Worm (Caenorhabditis elegans) whole organism, L1 larva: Measurements from ENCODE around the gene pqn-96.
A peak's percentile ranks its signal among the peaks of the same experiment; 100 is the strongest.

Experiments used
- ama-1 ChIP-seq: fragments of 150-350 bp; optimal IDR thresholded peaks from 2 replicates; lab custom pipeline; 2014
- ceh-88 ChIP-seq: fragments of 200-800 bp; sonication (Bioruptor generic); IDR thresholded peaks from 2 replicates; pipeline ENCODE4 v1.3.6; 2022; ENCODE audit warnings: missing genetic modification characterization, missing compliant biosample characterization
- lin-13 ChIP-seq: fragments of 150-350 bp; optimal IDR thresholded peaks from 2 replicates; lab custom pipeline; 2014; ENCODE audit warnings: missing biosample characterization, missing genetic modification reagents, missing genetic modification characterization
- mdl-1 ChIP-seq, 2 experiments: fragments of 150-350 bp; optimal IDR thresholded peaks; 2 replicates each; lab custom pipeline; 2014 to 2017; ENCODE audit warnings: missing biosample characterization in 2 of 2, missing genetic modification characterization in 2 of 2, inconsistent platforms in 1 of 2
- nhr-11 ChIP-seq: fragments of 150-350 bp; optimal IDR thresholded peaks from 2 replicates; lab custom pipeline; 2014; ENCODE audit warnings: missing biosample characterization, missing genetic modification characterization
- nhr-28 ChIP-seq: fragments of 150-350 bp; optimal IDR thresholded peaks from 2 replicates; lab custom pipeline; 2014; ENCODE audit warnings: missing biosample characterization, missing genetic modification characterization
- nhr-90 ChIP-seq: sonication (generic microtip); optimal IDR thresholded peaks from 2 replicates; lab custom pipeline; 2016; ENCODE audit warnings: mild to moderate bottlenecking, missing genetic modification characterization, missing compliant biosample characterization; ENCODE audit not compliant: poor library complexity
- sptf-1 ChIP-seq: fragments of 150-350 bp; optimal IDR thresholded peaks from 2 replicates; lab custom pipeline; 2014; ENCODE audit warnings: missing biosample characterization, missing genetic modification characterization
- tbx-2 ChIP-seq: sonication (generic microtip); optimal IDR thresholded peaks from 2 replicates; lab custom pipeline; 2016; ENCODE audit warnings: missing genetic modification characterization, missing compliant biosample characterization
- unc-130 ChIP-seq: fragments of 150-350 bp; optimal IDR thresholded peaks from 2 replicates; lab custom pipeline; 2017; ENCODE audit warnings: missing biosample characterization, missing genetic modification characterization, inconsistent platforms
- unc-62 ChIP-seq: fragments of 150-350 bp; optimal IDR thresholded peaks from 2 replicates; lab custom pipeline; 2014; ENCODE audit warnings: missing biosample characterization, missing genetic modification reagents, missing genetic modification characterization
- unc-86 ChIP-seq: sonication (generic microtip); optimal IDR thresholded peaks from 2 replicates; lab custom pipeline; 2016; ENCODE audit warnings: missing genetic modification characterization, missing compliant biosample characterization
- unc-98 ChIP-seq: fragments of 200-800 bp; sonication (Bioruptor generic); IDR thresholded peaks from 2 replicates; pipeline ENCODE4 v1.3.6; 2022; ENCODE audit warnings: missing genetic modification characterization, missing compliant biosample characterization
- ztf-4 ChIP-seq: fragments of 150-350 bp; optimal IDR thresholded peaks from 2 replicates; lab custom pipeline; 2014; ENCODE audit warnings: missing biosample characterization, missing genetic modification characterization

DNA sequence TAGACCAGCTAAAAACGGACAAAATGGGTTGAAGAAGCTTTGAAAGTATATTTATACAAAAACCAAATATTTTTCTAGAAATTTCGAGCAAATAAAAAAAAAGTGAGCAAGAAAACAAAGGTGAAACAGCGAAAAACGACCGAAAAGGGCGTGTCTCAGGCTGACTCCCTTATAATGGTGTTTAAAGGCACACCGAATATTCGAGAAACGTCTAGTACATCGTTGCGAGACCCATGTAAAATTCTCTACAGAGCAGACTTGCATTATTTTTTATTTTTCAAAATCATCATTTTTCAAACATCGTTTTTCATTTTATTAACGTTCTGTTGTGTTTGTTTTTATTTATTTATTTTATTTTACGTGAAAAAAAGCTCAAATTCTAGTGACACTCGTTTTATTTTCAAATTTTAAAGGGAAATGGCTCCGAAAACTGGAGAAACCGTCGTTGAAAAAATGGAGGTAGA is 7.8 kb upstream of the pqn-96 start, which contains the start of gene rpn-3:
- TF ChIP-seq tbx-2, result peak; percentile 96
- TF ChIP-seq nhr-28 (tag; lab: Kevin White, UChicago), result no peak
- peak; percentile 77 for TF ChIP-seq ama-1 (lab: Kevin White, UChicago)
- TF ChIP-seq unc-86 (tag; lab: Kevin White, UChicago), result peak; percentile 95
- peak; percentile 94 for TF ChIP-seq lin-13 (GFP tag; lab: Kevin White, UChicago)
- no peak for TF ChIP-seq unc-62 (GFP tag; lab: Kevin White, UChicago)
- no peak for TF ChIP-seq sptf-1 (tag; lab: Kevin White, UChicago)
- TF ChIP-seq ceh-88 (GFP tag; lab: Robert Waterston, UW), result peak; percentile 90
- peak; percentile 65; the same call in 1 of the 2 replicates for TF ChIP-seq unc-98 (GFP tag; lab: Robert Waterston, UW)
- peak; percentile 98 for TF ChIP-seq unc-130 (tag; lab: Kevin White, UChicago)
- peak; percentile 94 for TF ChIP-seq nhr-90 (tag; lab: Kevin White, UChicago)
- TF ChIP-seq nhr-11 (tag; lab: Kevin White, UChicago), result peak; percentile 93
- peak in 1 of 2 experiments; percentile 85 for TF ChIP-seq mdl-1 (tag; optimal IDR thresholded peaks at IDR 0.05; lab: Kevin White, UChicago)
- peak; percentile 98 for TF ChIP-seq ztf-4 (tag; lab: Kevin White, UChicago)
